Worm (Caenorhabditis elegans): ENCODE measurements around the gene R08C7.5.

Gene R08C7.5

DNA sequence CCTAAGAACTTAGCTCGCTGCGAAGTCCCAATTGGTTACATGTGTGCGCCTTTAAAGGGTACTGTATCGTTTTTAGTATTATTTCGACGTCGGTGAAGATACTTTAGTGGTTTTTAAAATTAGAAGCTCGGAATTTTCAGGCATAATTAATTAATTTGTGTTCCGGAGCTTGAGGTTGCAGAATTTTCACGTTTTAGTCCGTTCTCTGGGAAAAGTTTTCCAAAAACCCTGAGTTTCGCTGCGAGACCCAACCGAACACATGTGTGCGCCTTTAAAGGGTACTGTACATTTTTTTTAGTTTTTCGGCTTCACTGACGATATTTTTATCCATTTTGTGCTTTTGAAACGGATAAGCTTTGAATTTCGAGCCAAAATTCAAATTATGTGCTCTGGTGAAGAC is 36.5 kb upstream of the R08C7.5 start:
- TF ChIP-seq tbp1 (GFP tag; optimal IDR thresholded peaks at IDR 0.05) (peak; percentile 17), bed-2 (GFP tag; IDR thresholded peaks at IDR 0.05) (no peak), efl-1 (GFP tag; optimal IDR thresholded peaks at IDR 0.05) (no peak), cebp-1 (GFP tag; IDR thresholded peaks at IDR 0.05) (no peak), cebp-1 (tag; optimal IDR thresholded peaks at IDR 0.05) (no peak), F57C9.4 (tag; optimal IDR thresholded peaks at IDR 0.05) (no peak), K12H6.12 (tag; optimal IDR thresholded peaks at IDR 0.05) (no peak), egl-44 (GFP tag; IDR thresholded peaks at IDR 0.05) (no peak), hmg-1.2 (GFP tag; IDR thresholded peaks at IDR 0.05) (peak; percentile 41), Y53G8AR.9 (GFP tag; conservative IDR thresholded peaks at IDR 0.05) (peak; percentile 41; the same call in 1 of the 2 replicates), F33H1.4 (GFP tag; IDR thresholded peaks at IDR 0.05) (peak; percentile 94), nhr-90 (tag; optimal IDR thresholded peaks at IDR 0.05) (no peak), ceh-91 (GFP tag; IDR thresholded peaks at IDR 0.05) (peak; percentile 63), F22D6.2 (tag; optimal IDR thresholded peaks at IDR 0.05) (no peak), F10E7.11 (tag; optimal IDR thresholded peaks at IDR 0.05) (no peak), F49E8.2 (tag; optimal IDR thresholded peaks at IDR 0.05; ENCODE audit: insufficient read depth) (peak; percentile 54), lsl-1 (GFP tag; optimal IDR thresholded peaks at IDR 0.05) (peak; percentile 95), Y67H2A.10 (GFP tag; conservative IDR thresholded peaks at IDR 0.05) (no peak), nfya-2 (GFP tag; IDR thresholded peaks at IDR 0.05) (no peak), aptf-2 (GFP tag; conservative IDR thresholded peaks at IDR 0.05) (0 out of 2 replicates have a peak, but pooled peaks have one; percentile 18), T26A5.8 (tag; optimal IDR thresholded peaks at IDR 0.05) (no peak), snpc-4 (GFP tag; optimal IDR thresholded peaks at IDR 0.05) (peak; percentile 6), snpc-4 (tag; optimal IDR thresholded peaks at IDR 0.05) (peak in 1 of 4 experiments; percentile 56), somi-1 (GFP tag; optimal IDR thresholded peaks at IDR 0.05) (no peak), attf-6 (GFP tag; IDR thresholded peaks at IDR 0.05) (0 out of 2 replicates have a peak, but pooled peaks have one; percentile 22), ekl-4 (GFP tag; IDR thresholded peaks at IDR 0.05) (peak; percentile 60; the same call in 1 of the 2 replicates), madf-6 (GFP tag; IDR thresholded peaks at IDR 0.05) (peak; percentile 89), Y95B8A.8 (GFP tag; IDR thresholded peaks at IDR 0.05) (peak; percentile 71; the same call in 1 of the 2 replicates), madf-8 (GFP tag; conservative IDR thresholded peaks at IDR 0.05) (peak; percentile 69), mcd-1 (GFP tag; IDR thresholded peaks at IDR 0.05) (peak; percentile 61), hsf-1 (GFP tag; IDR thresholded peaks at IDR 0.05) (peak; percentile 48; the same call in 1 of the 2 replicates), C06A6.2 (GFP tag; conservative IDR thresholded peaks at IDR 0.05) (no peak), tlf-1 (GFP tag; optimal IDR thresholded peaks at IDR 0.05) (peak; percentile 32), unc-130 (GFP tag; optimal IDR thresholded peaks at IDR 0.05) (no peak), F39B2.1 (GFP tag; IDR thresholded peaks at IDR 0.05) (no peak), hrde-1 (tag; optimal IDR thresholded peaks at IDR 0.05; ENCODE audit: borderline replicate concordance) (peak; percentile 49), lag-1 (GFP tag; IDR thresholded peaks at IDR 0.05) (no peak), athp-1 (tag; optimal IDR thresholded peaks at IDR 0.05) (peak; percentile 1), xnd-1 (tag; optimal IDR thresholded peaks at IDR 0.05) (peak; percentile 87), snpc-3.4 (tag; optimal IDR thresholded peaks at IDR 0.05) (peak; percentile 14), him-1 (tag; optimal IDR thresholded peaks at IDR 0.05) (peak; percentile 15), madf-3 (GFP tag; IDR thresholded peaks at IDR 0.05) (peak; percentile 75; the same call in 1 of the 2 replicates), Y79H2A.3 (GFP tag; conservative IDR thresholded peaks at IDR 0.05) (no peak), D2030.7 (GFP tag; IDR thresholded peaks at IDR 0.05) (peak; percentile 75), B0019.2 (GFP tag; conservative IDR thresholded peaks at IDR 0.05) (0 out of 2 replicates have a peak, but pooled peaks have one; percentile 5), lin-54 (GFP tag; optimal IDR thresholded peaks at IDR 0.05) (peak; percentile 27), B0336.3 (GFP tag; IDR thresholded peaks at IDR 0.05) (peak; percentile 29; the same call in 1 of the 2 replicates), snpc-1.3 (tag; optimal IDR thresholded peaks at IDR 0.05; ENCODE audit: insufficient read depth) (peak; percentile 37)

All from whole organism, young adult.